Worm (Caenorhabditis elegans) whole organism, L3 larva: Measurements from ENCODE around the gene K08F8.15.

Source experiments
- R02D3.7 ChIP-seq: fragments of 150-350 bp; optimal IDR thresholded peaks from 2 replicates; lab custom pipeline; 2014; ENCODE audit warnings: missing biosample characterization, missing genetic modification characterization
- ZK546.5 ChIP-seq: sonication (generic microtip); optimal IDR thresholded peaks from 2 replicates; lab custom pipeline; 2017; ENCODE audit warnings: missing biosample characterization, missing genetic modification characterization
- aly-2 ChIP-seq: fragments of 150-350 bp; optimal IDR thresholded peaks from 2 replicates; lab custom pipeline; 2014; ENCODE audit warnings: missing biosample characterization, missing genetic modification characterization
- ceh-28 ChIP-seq: fragments of 150-350 bp; optimal IDR thresholded peaks from 2 replicates; lab custom pipeline; 2014; ENCODE audit warnings: missing biosample characterization, missing genetic modification reagents, missing genetic modification characterization
- ceh-82 ChIP-seq: fragments of 150-350 bp; optimal IDR thresholded peaks from 2 replicates; lab custom pipeline; 2014; ENCODE audit warnings: missing biosample characterization, missing genetic modification characterization
- daf-12 ChIP-seq: fragments of 150-350 bp; optimal IDR thresholded peaks from 2 replicates; lab custom pipeline; 2014; ENCODE audit warnings: missing biosample characterization, missing genetic modification reagents, missing genetic modification characterization
- egl-27 ChIP-seq: sonication (generic microtip); optimal IDR thresholded peaks from 4 replicates; lab custom pipeline; 2017; ENCODE audit warnings: missing biosample characterization, missing genetic modification reagents, missing genetic modification characterization
- egl-5 ChIP-seq: fragments of 150-350 bp; optimal IDR thresholded peaks from 2 replicates; lab custom pipeline; 2017; ENCODE audit warnings: missing biosample characterization, missing genetic modification reagents, missing genetic modification characterization, inconsistent platforms
- elt-1 ChIP-seq: fragments of 150-350 bp; optimal IDR thresholded peaks from 2 replicates; lab custom pipeline; 2014; ENCODE audit warnings: missing biosample characterization, missing genetic modification characterization
- elt-2 ChIP-seq: sonication (generic microtip); optimal IDR thresholded peaks from 2 replicates; lab custom pipeline; 2016; ENCODE audit warnings: missing genetic modification reagents, mild to moderate bottlenecking, missing genetic modification characterization, missing compliant biosample characterization
- elt-3 ChIP-seq, 3 experiments: fragments of 150-350 bp in 1 of 3; sonication (generic microtip) in 2 of 3; optimal IDR thresholded peaks; 2 replicates in 2 of 3; 4 replicates in 1 of 3; lab custom pipeline; 2014 to 2017; ENCODE audit warnings: missing biosample characterization in 3 of 3, missing genetic modification characterization in 3 of 3
- eor-1 ChIP-seq, 2 experiments: fragments of 150-350 bp; optimal IDR thresholded peaks; 2 replicates each; lab custom pipeline; 2014 to 2018; ENCODE audit warnings: missing biosample characterization in 2 of 2, missing genetic modification characterization in 2 of 2
- fkh-10 ChIP-seq: sonication (generic microtip); optimal IDR thresholded peaks from 2 replicates; lab custom pipeline; 2017; ENCODE audit warnings: missing biosample characterization, missing genetic modification reagents, missing genetic modification characterization
- fos-1 ChIP-seq: fragments of 150-350 bp; optimal IDR thresholded peaks from 2 replicates; lab custom pipeline; 2014; ENCODE audit warnings: missing biosample characterization, missing genetic modification characterization
- hmg-11 ChIP-seq: sonication (generic microtip); optimal IDR thresholded peaks from 2 replicates; lab custom pipeline; 2016; ENCODE audit warnings: missing genetic modification characterization, missing compliant biosample characterization
- jun-1 ChIP-seq: fragments of 150-350 bp; optimal IDR thresholded peaks from 2 replicates; lab custom pipeline; 2014; ENCODE audit warnings: missing biosample characterization, missing genetic modification reagents, missing genetic modification characterization
- lin-15B ChIP-seq: fragments of 150-350 bp; optimal IDR thresholded peaks from 2 replicates; lab custom pipeline; 2014; ENCODE audit warnings: missing biosample characterization, missing genetic modification characterization
- lin-39 ChIP-seq: fragments of 150-350 bp; optimal IDR thresholded peaks from 2 replicates; lab custom pipeline; 2018; ENCODE audit warnings: missing biosample characterization, missing genetic modification reagents, missing genetic modification characterization
- lsy-12 ChIP-seq: sonication (generic microtip); optimal IDR thresholded peaks from 2 replicates; lab custom pipeline; 2016; ENCODE audit warnings: mild to moderate bottlenecking, missing genetic modification characterization, missing compliant biosample characterization
- mdl-1 ChIP-seq: fragments of 150-350 bp; optimal IDR thresholded peaks from 2 replicates; lab custom pipeline; 2014; ENCODE audit warnings: missing biosample characterization, missing genetic modification characterization
- mml-1 ChIP-seq: fragments of 150-350 bp; sonication (generic microtip); optimal IDR thresholded peaks from 3 replicates; lab custom pipeline; 2014; ENCODE audit warnings: missing biosample characterization, missing genetic modification characterization
- nfya-1 ChIP-seq: sonication (generic microtip); optimal IDR thresholded peaks from 2 replicates; lab custom pipeline; 2017; ENCODE audit warnings: missing genetic modification characterization, mild to moderate bottlenecking, missing compliant biosample characterization, antibody characterized with exemption, moderate library complexity; ENCODE audit not compliant: insufficient read depth
- nhr-12 ChIP-seq: fragments of 150-350 bp; optimal IDR thresholded peaks from 2 replicates; lab custom pipeline; 2014; ENCODE audit warnings: missing biosample characterization, missing genetic modification characterization
- nhr-23 ChIP-seq: fragments of 150-350 bp; optimal IDR thresholded peaks from 2 replicates; lab custom pipeline; 2014; ENCODE audit warnings: missing biosample characterization, missing genetic modification reagents, missing genetic modification characterization
- nhr-237 ChIP-seq: fragments of 150-350 bp; optimal IDR thresholded peaks from 2 replicates; lab custom pipeline; 2014; ENCODE audit warnings: missing biosample characterization, missing genetic modification characterization
- nhr-25 ChIP-seq: sonication (generic microtip); optimal IDR thresholded peaks from 2 replicates; lab custom pipeline; 2017; ENCODE audit warnings: missing biosample characterization, missing genetic modification characterization
- nhr-77 ChIP-seq: fragments of 150-350 bp; optimal IDR thresholded peaks from 2 replicates; lab custom pipeline; 2014; ENCODE audit warnings: missing biosample characterization, missing genetic modification characterization
- pha-4 ChIP-seq: fragments of 150-350 bp; optimal IDR thresholded peaks from 2 replicates; lab custom pipeline; 2014; ENCODE audit warnings: missing biosample characterization, missing genetic modification reagents, missing genetic modification characterization
- pqm-1 ChIP-seq: fragments of 150-350 bp; optimal IDR thresholded peaks from 2 replicates; lab custom pipeline; 2017; ENCODE audit warnings: missing biosample characterization, missing genetic modification characterization, inconsistent platforms
- sea-2 ChIP-seq: fragments of 150-350 bp; sonication (generic microtip); optimal IDR thresholded peaks from 4 replicates; lab custom pipeline; 2014; ENCODE audit warnings: missing biosample characterization, missing genetic modification reagents, missing genetic modification characterization
- skn-1 ChIP-seq: fragments of 150-350 bp; optimal IDR thresholded peaks from 2 replicates; lab custom pipeline; 2014; ENCODE audit warnings: missing biosample characterization, missing genetic modification characterization
- tbx-2 ChIP-seq: sonication (generic microtip); optimal IDR thresholded peaks from 2 replicates; lab custom pipeline; 2016; ENCODE audit warnings: mild to moderate bottlenecking, missing genetic modification characterization, missing compliant biosample characterization
- unc-62 ChIP-seq: fragments of 150-350 bp; sonication (generic microtip); optimal IDR thresholded peaks from 4 replicates; lab custom pipeline; 2014; ENCODE audit warnings: missing biosample characterization, missing genetic modification reagents, missing genetic modification characterization
- ztf-11 ChIP-seq: fragments of 150-350 bp; optimal IDR thresholded peaks from 2 replicates; lab custom pipeline; 2014; ENCODE audit warnings: missing biosample characterization, missing genetic modification characterization
- ztf-4 ChIP-seq: fragments of 150-350 bp; optimal IDR thresholded peaks from 2 replicates; lab custom pipeline; 2014; ENCODE audit warnings: missing biosample characterization, missing genetic modification characterization

K08F8.15 gene

ce11 chrII:8766475-8766874 lies at the start of gene K08F8.15, which contains the start of gene nsph-1.1:
Gene K08F8.15, plus strand, starts transcription at chrII:8766809.
Gene nsph-1.1, plus strand, starts transcription at chrII:8766775.
- TF ChIP-seq fos-1 (tag; lab: Kevin White, UChicago) = no peak
- no peak for TF ChIP-seq mdl-1 (tag; lab: Kevin White, UChicago)
- TF ChIP-seq ztf-4 = no peak
- TF ChIP-seq elt-3 (tag; optimal IDR thresholded peaks at IDR 0.05; lab: Kevin White, UChicago) = no peak
- no peak for TF ChIP-seq lin-39 (tag; lab: Kevin White, UChicago)
- TF ChIP-seq mml-1 (tag; lab: Kevin White, UChicago) = no peak
- no peak for TF ChIP-seq aly-2 (tag; lab: Kevin White, UChicago)
- no peak for TF ChIP-seq hmg-11 (tag; lab: Kevin White, UChicago)
- TF ChIP-seq elt-1 (tag; lab: Kevin White, UChicago) = no peak
- no peak for TF ChIP-seq ZK546.5 (tag; lab: Kevin White, UChicago)
- no peak for TF ChIP-seq daf-12
- TF ChIP-seq sea-2 (GFP tag; lab: Kevin White, UChicago) = no peak
- no peak for TF ChIP-seq pqm-1 (tag; lab: Kevin White, UChicago)
- no peak for TF ChIP-seq tbx-2 (tag; lab: Kevin White, UChicago)
- no peak for TF ChIP-seq ceh-82 (tag; lab: Kevin White, UChicago)
- TF ChIP-seq nhr-12 (tag; lab: Kevin White, UChicago) = no peak
- TF ChIP-seq lsy-12 (tag; lab: Kevin White, UChicago) = no peak
- TF ChIP-seq ztf-11 = no peak
- TF ChIP-seq ceh-28 (tag; lab: Kevin White, UChicago) = no peak

DNA sequence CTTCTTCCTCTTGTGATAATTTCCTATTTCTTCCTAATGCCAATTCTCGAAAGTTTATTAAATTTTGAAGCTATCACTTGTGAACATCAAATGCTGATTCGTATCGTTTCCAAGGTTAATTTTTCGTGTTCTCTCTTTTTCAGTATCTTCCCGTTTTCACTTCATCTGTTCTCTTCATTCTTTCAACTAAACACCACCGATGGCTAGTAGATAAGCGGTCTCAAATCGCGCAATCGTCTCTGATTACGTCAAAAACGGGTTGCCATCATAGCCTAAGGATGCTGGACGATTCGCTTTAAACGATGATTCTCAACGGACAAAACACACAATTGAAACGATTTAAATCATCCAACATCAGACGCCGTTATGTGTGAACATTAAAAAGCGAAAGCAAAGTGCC lies 49.0 kb upstream of the K08F8.15 start:
- TF ChIP-seq fkh-10 (no peak), hmg-11 (tag; lab: Kevin White, UChicago) (no peak), ztf-11 (no peak), elt-1 (tag; lab: Kevin White, UChicago) (peak; percentile 98), skn-1 (tag; lab: Kevin White, UChicago) (no peak), nhr-23 (tag; lab: Kevin White, UChicago) (peak; percentile 66), elt-2 (no peak), ceh-82 (tag; lab: Kevin White, UChicago) (no peak), mdl-1 (tag; lab: Kevin White, UChicago) (no peak), nhr-25 (tag; lab: Kevin White, UChicago) (peak; percentile 93)

- TF ChIP-seq mdl-1 (tag; lab: Kevin White, UChicago) (no peak), lin-15B (tag; lab: Kevin White, UChicago) (no peak), nhr-77 (tag; lab: Kevin White, UChicago) (no peak), unc-62 (GFP tag; lab: Kevin White, UChicago) (no peak), hmg-11 (tag; lab: Kevin White, UChicago) (no peak), ceh-82 (tag; lab: Kevin White, UChicago) (no peak), tbx-2 (tag; lab: Kevin White, UChicago) (no peak), pha-4 (tag; lab: Kevin White, UChicago) (no peak), nhr-12 (tag; lab: Kevin White, UChicago) (no peak), sea-2 (GFP tag; lab: Kevin White, UChicago) (no peak), pqm-1 (tag; lab: Kevin White, UChicago) (no peak), nfya-1 (tag; lab: Kevin White, UChicago) (no peak), lin-39 (tag; lab: Kevin White, UChicago) (no peak), R02D3.7 (tag; lab: Kevin White, UChicago) (no peak), fos-1 (tag; lab: Kevin White, UChicago) (no peak), elt-1 (tag; lab: Kevin White, UChicago) (no peak), eor-1 (tag; optimal IDR thresholded peaks at IDR 0.05; lab: Kevin White, UChicago) (no peak), daf-12 (no peak), lsy-12 (tag; lab: Kevin White, UChicago) (no peak), aly-2 (tag; lab: Kevin White, UChicago) (no peak)
- TF ChIP-seq, all 47 proteins: peak for 0
Observed at ce11 chrII:8721955-8722524, 44.6 kb upstream of the K08F8.15 start, which contains the start of gene trcs-2. Gene trcs-2, plus strand, starts transcription at chrII:8722474.

DNA sequence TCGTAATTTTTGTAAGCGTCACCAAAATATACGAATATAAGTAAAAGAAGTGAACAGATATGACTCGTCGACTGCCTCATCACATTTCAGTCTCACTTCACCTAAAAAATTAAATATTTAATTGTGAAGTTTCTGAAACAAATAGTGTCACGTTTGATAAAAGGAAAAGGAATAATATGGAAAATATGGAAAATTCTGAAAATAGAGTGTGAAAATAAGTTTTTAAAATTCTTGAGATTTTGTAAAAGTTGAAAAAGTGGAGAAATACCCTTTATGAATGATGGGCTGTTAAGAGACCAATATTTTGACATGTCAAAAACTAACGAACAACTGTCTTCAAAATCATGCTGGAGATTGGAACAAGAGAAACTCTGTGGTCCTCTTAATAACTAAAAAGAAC lies 39.9 kb upstream of the K08F8.15 start, which contains the start of gene T01B7.9:
TSS of gene T01B7.9 (minus strand) at position 101 of the 400 bp plus-strand sequence.
- no peak for TF ChIP-seq egl-5 (tag; lab: Kevin White, UChicago)
- TF ChIP-seq nhr-237 (tag; lab: Kevin White, UChicago) = no peak
- TF ChIP-seq egl-27 = no peak
- TF ChIP-seq unc-62 (GFP tag; lab: Kevin White, UChicago) = no peak
- no peak for TF ChIP-seq eor-1 (tag; optimal IDR thresholded peaks at IDR 0.05; lab: Kevin White, UChicago)
- TF ChIP-seq jun-1 = no peak
